Worm (Caenorhabditis elegans) whole organism, L4 larva: ENCODE results near the gene dpf-1.

Experiments used
- D1046.2 ChIP-seq: fragments of 200-800 bp; sonication (Bioruptor generic); IDR thresholded peaks from 2 replicates; pipeline ENCODE4 v1.3.6; 2022; ENCODE audit warnings: missing genetic modification characterization, missing compliant biosample characterization
- F49E8.2 ChIP-seq: sonication (generic microtip); optimal IDR thresholded peaks from 2 replicates; lab custom pipeline; 2016; ENCODE audit warnings: missing compliant biosample characterization, mild to moderate bottlenecking, missing genetic modification characterization, borderline replicate concordance
- R02D3.7 ChIP-seq: fragments of 150-350 bp; sonication (generic microtip); optimal IDR thresholded peaks from 3 replicates; lab custom pipeline; 2014; ENCODE audit warnings: missing biosample characterization, missing genetic modification characterization
- Y5F2A.4 ChIP-seq: fragments of 200-800 bp; sonication (Bioruptor generic); optimal IDR thresholded peaks from 2 replicates; lab custom pipeline; 2018; ENCODE audit warnings: mild to moderate bottlenecking, missing genetic modification characterization, missing compliant biosample characterization
- arid-1 ChIP-seq: fragments of 200-800 bp; sonication (Bioruptor generic); conservative IDR thresholded peaks from 2 replicates; pipeline ENCODE4 v1.3.6; 2022; ENCODE audit warnings: missing genetic modification reagents, missing genetic modification characterization, missing compliant biosample characterization
- ceh-20 ChIP-seq: fragments of 200-800 bp; sonication (Bioruptor generic); IDR thresholded peaks from 2 replicates; pipeline ENCODE4 v1.3.6; 2022; ENCODE audit warnings: missing genetic modification reagents, missing genetic modification characterization, missing compliant biosample characterization
- ceh-28 ChIP-seq: fragments of 150-350 bp; optimal IDR thresholded peaks from 2 replicates; lab custom pipeline; 2014; ENCODE audit warnings: missing biosample characterization, missing genetic modification reagents, missing genetic modification characterization
- ceh-82 ChIP-seq: sonication (generic microtip); optimal IDR thresholded peaks from 2 replicates; lab custom pipeline; 2017; ENCODE audit warnings: missing biosample characterization, missing genetic modification characterization
- ctbp-1 ChIP-seq: fragments of 200-800 bp; sonication (Bioruptor generic); IDR thresholded peaks from 2 replicates; pipeline ENCODE4 v1.3.6; 2022; ENCODE audit warnings: missing genetic modification reagents, missing genetic modification characterization, missing compliant biosample characterization
- daf-16 ChIP-seq, 3 experiments: sonication (generic microtip); optimal IDR thresholded peaks; 2 replicates each; lab custom pipeline; 2016 to 2017; ENCODE audit warnings: missing genetic modification characterization in 3 of 3, missing genetic modification reagents in 3 of 3, mild to moderate bottlenecking in 2 of 3, missing compliant biosample characterization in 2 of 3, missing biosample characterization in 1 of 3, moderate library complexity in 1 of 3
- daf-19 ChIP-seq: fragments of 200-800 bp; sonication (Bioruptor generic); conservative IDR thresholded peaks from 2 replicates; pipeline ENCODE4 v1.3.6; 2022; ENCODE audit warnings: missing genetic modification characterization, missing compliant biosample characterization
- dmd-6 ChIP-seq: fragments of 200-800 bp; sonication (Bioruptor generic); IDR thresholded peaks from 2 replicates; pipeline ENCODE4 v1.3.6; 2022; ENCODE audit warnings: missing genetic modification reagents, missing genetic modification characterization, missing compliant biosample characterization
- dmd-8 ChIP-seq: fragments of 200-800 bp; sonication (Bioruptor generic); IDR thresholded peaks from 2 replicates; pipeline ENCODE4 v1.3.6; 2022; ENCODE audit warnings: missing genetic modification characterization, missing compliant biosample characterization
- dmd-9 ChIP-seq: fragments of 200-800 bp; sonication (Bioruptor generic); IDR thresholded peaks from 2 replicates; pipeline ENCODE4 v1.3.6; 2022; ENCODE audit warnings: missing genetic modification reagents, missing genetic modification characterization, missing compliant biosample characterization
- dve-1 ChIP-seq: sonication (generic microtip); optimal IDR thresholded peaks from 2 replicates; lab custom pipeline; 2017; ENCODE audit warnings: antibody characterized with exemption, mild to moderate bottlenecking, missing genetic modification characterization, missing compliant biosample characterization; ENCODE audit not compliant: insufficient read depth
- egl-43 ChIP-seq: fragments of 200-800 bp; sonication (Bioruptor generic); IDR thresholded peaks from 2 replicates; pipeline ENCODE4 v1.3.6; 2022; ENCODE audit warnings: missing genetic modification reagents, missing genetic modification characterization, missing compliant biosample characterization
- fkh-10 ChIP-seq: fragments of 150-350 bp; optimal IDR thresholded peaks from 2 replicates; lab custom pipeline; 2014; ENCODE audit warnings: missing biosample characterization, missing genetic modification reagents, missing genetic modification characterization
- gei-8 ChIP-seq: fragments of 200-800 bp; sonication (Bioruptor generic); optimal IDR thresholded peaks from 2 replicates; lab custom pipeline; 2018; ENCODE audit warnings: mild to moderate bottlenecking, missing genetic modification characterization, missing compliant biosample characterization
- hlh-11 ChIP-seq: fragments of 200-800 bp; sonication (Bioruptor generic); optimal IDR thresholded peaks from 2 replicates; lab custom pipeline; 2018; ENCODE audit warnings: mild to moderate bottlenecking, missing genetic modification characterization, missing compliant biosample characterization
- hlh-30 ChIP-seq: sonication (generic microtip); optimal IDR thresholded peaks from 2 replicates; lab custom pipeline; 2017; ENCODE audit warnings: antibody characterized with exemption, mild to moderate bottlenecking, missing genetic modification characterization, missing compliant biosample characterization; ENCODE audit not compliant: insufficient read depth
- jun-1 ChIP-seq: fragments of 150-350 bp; optimal IDR thresholded peaks from 2 replicates; lab custom pipeline; 2014; ENCODE audit warnings: missing biosample characterization, missing genetic modification reagents, missing genetic modification characterization
- lim-7 ChIP-seq: fragments of 200-800 bp; sonication (Bioruptor generic); IDR thresholded peaks from 2 replicates; pipeline ENCODE4 v1.3.6; 2022; ENCODE audit warnings: missing genetic modification characterization, missing compliant biosample characterization
- lir-3 ChIP-seq: sonication (generic microtip); optimal IDR thresholded peaks from 2 replicates; lab custom pipeline; 2016; ENCODE audit warnings: mild to moderate bottlenecking, missing genetic modification characterization, missing compliant biosample characterization
- mep-1 ChIP-seq: fragments of 150-350 bp; sonication (generic microtip); optimal IDR thresholded peaks from 3 replicates; lab custom pipeline; 2014; ENCODE audit warnings: missing biosample characterization, missing genetic modification characterization
- mes-2 ChIP-seq: sonication (generic microtip); optimal IDR thresholded peaks from 2 replicates; lab custom pipeline; 2016; ENCODE audit warnings: missing genotype, mild to moderate bottlenecking, missing genetic modification characterization, missing compliant biosample characterization; ENCODE audit not compliant: poor library complexity, severe bottlenecking
- nhr-10 ChIP-seq: fragments of 150-350 bp; optimal IDR thresholded peaks from 2 replicates; lab custom pipeline; 2014; ENCODE audit warnings: missing biosample characterization, missing genetic modification characterization
- nhr-111 ChIP-seq: fragments of 200-800 bp; sonication (Bioruptor generic); optimal IDR thresholded peaks from 2 replicates; lab custom pipeline; 2018; ENCODE audit warnings: mild to moderate bottlenecking, missing genetic modification characterization, missing compliant biosample characterization
- nhr-25 ChIP-seq: sonication (generic microtip); optimal IDR thresholded peaks from 2 replicates; lab custom pipeline; 2017; ENCODE audit warnings: missing genetic modification characterization, mild to moderate bottlenecking, missing compliant biosample characterization, antibody characterized with exemption, moderate library complexity, borderline replicate concordance; ENCODE audit not compliant: insufficient read depth
- nhr-28 ChIP-seq: fragments of 150-350 bp; optimal IDR thresholded peaks from 2 replicates; lab custom pipeline; 2014; ENCODE audit warnings: missing biosample characterization, missing genetic modification characterization
- nhr-42 ChIP-seq: fragments of 200-800 bp; sonication (Bioruptor generic); IDR thresholded peaks from 2 replicates; pipeline ENCODE4 v1.3.6; 2022; ENCODE audit warnings: missing genetic modification characterization, missing compliant biosample characterization
- php-3 ChIP-seq: fragments of 200-800 bp; sonication (Bioruptor generic); IDR thresholded peaks from 2 replicates; pipeline ENCODE4 v1.3.6; 2022; ENCODE audit warnings: missing genetic modification reagents, missing genetic modification characterization, missing compliant biosample characterization
- pqm-1 ChIP-seq: sonication (generic microtip); optimal IDR thresholded peaks from 2 replicates; lab custom pipeline; 2017; ENCODE audit warnings: missing biosample characterization, missing genetic modification characterization
- snpc-1.2 ChIP-seq: fragments of 200-800 bp; sonication (Bioruptor generic); IDR thresholded peaks from 2 replicates; pipeline ENCODE4 v1.3.6; 2022; ENCODE audit warnings: missing genetic modification reagents, missing genetic modification characterization, missing compliant biosample characterization
- unc-39 ChIP-seq: sonication (generic microtip); optimal IDR thresholded peaks from 2 replicates; lab custom pipeline; 2017; ENCODE audit warnings: missing biosample characterization, missing genetic modification characterization
- unc-62 ChIP-seq, 3 experiments: fragments of 150-350 bp in 1 of 3; sonication (generic microtip); optimal IDR thresholded peaks in 2 of 3; peaks in 1 of 3; 1 replicate in 1 of 3; 2 replicates in 2 of 3; lab custom pipeline; 2014 to 2017; ENCODE audit warnings: missing biosample characterization in 3 of 3, missing genetic modification characterization in 3 of 3, missing genetic modification reagents in 3 of 3, missing genotype in 1 of 3
- vab-7 ChIP-seq: fragments of 200-800 bp; sonication (Bioruptor generic); IDR thresholded peaks from 2 replicates; pipeline ENCODE4 v1.3.6; 2022; ENCODE audit warnings: missing genetic modification reagents, missing genetic modification characterization, missing compliant biosample characterization
- zag-1 ChIP-seq: fragments of 150-350 bp; optimal IDR thresholded peaks from 2 replicates; lab custom pipeline; 2014; ENCODE audit warnings: missing biosample characterization, missing genetic modification characterization
- zfp-3 ChIP-seq: fragments of 200-800 bp; sonication (Bioruptor generic); conservative IDR thresholded peaks from 2 replicates; pipeline ENCODE4 v1.3.6; 2022; ENCODE audit warnings: missing genetic modification reagents, missing genetic modification characterization, missing compliant biosample characterization
- zip-2 ChIP-seq: fragments of 150-350 bp; optimal IDR thresholded peaks from 2 replicates; lab custom pipeline; 2014; ENCODE audit warnings: missing biosample characterization, missing genetic modification characterization
- ztf-11 ChIP-seq: fragments of 150-350 bp; optimal IDR thresholded peaks from 2 replicates; lab custom pipeline; 2014; ENCODE audit warnings: missing biosample characterization, missing genetic modification characterization

The dpf-1 gene

DNA sequence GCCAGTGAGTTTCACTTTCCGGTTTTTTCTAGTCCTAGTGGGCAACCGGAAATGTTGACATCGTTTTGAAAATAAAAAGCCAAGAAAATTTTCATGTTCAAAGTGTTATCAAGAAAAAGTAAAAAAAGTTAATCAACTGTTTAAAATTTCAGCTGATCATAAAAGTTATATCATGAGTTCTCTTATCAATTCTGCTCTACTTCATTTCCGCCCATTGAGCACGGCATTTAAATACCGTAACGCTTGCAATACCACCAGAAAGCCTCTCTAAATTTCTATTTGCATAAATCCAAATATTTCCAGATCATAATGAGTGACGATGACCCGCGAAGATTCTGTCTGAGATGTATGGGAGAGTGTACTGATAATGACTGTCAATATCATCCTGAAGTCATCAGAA lies 26.5 kb upstream of the dpf-1 start, which contains the start of gene T26H5.9 (continued):
- peak in 1 of 2 experiments; percentile 92 for TF ChIP-seq unc-62 (GFP tag; optimal IDR thresholded peaks at IDR 0.05 in 1 of 2; lab: Kevin White, UChicago)
- TF ChIP-seq unc-62 (tag; optimal IDR thresholded peaks at IDR 0.05; lab: Kevin White, UChicago), result no peak
- peak; percentile 45 for TF ChIP-seq nhr-28 (tag; lab: Kevin White, UChicago)
- TF ChIP-seq fkh-10, result no peak
- no peak for TF ChIP-seq mep-1 (tag; lab: Kevin White, UChicago)
- TF ChIP-seq unc-39, result no peak
- TF ChIP-seq, all 104 proteins: peak for 4

DNA sequence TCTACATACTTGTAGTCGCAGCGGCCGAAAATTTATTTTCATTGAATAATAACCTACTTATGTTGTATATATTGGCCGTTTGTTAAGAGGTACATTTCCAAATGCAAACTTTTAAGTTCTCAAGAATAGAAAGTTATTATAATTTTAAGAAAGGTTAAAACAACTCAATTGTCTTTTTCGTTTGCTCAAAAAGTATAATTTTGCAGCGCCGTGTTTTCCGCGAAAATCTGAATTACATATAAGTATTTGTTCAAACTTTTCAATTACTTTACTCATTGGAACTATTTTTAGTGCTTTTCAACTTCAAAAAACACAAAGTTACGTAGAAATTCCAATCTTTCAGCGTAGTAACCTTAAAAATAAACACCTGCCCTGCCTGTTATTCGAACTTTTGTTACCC lies 25.7 kb upstream of the dpf-1 start, which contains the start of gene srh-239:
srh-239 (plus strand) TSS at position 301 of the 400 bp plus-strand sequence.
- TF ChIP-seq ceh-28 (tag; lab: Kevin White, UChicago) (no peak), ztf-11 (tag; lab: Kevin White, UChicago) (no peak)

DNA sequence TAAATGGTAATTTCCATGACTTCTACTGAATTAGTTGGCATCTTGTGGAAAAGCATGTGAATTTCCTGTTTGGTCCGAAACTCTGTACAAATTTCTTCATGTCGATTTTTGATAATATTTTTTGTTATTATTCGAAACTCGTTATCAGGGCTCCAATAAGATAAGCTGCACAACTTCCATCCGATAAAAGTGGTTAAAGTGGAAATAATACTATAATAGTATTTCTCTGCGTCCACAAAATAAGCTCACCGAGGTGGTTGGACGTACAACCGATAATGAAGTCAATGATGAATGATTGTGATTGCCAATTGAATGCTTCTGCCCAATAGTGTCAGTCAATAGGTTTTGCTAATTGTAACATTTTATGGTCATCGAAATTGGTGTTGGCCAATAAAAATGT lies 22.7 kb upstream of the dpf-1 start, which contains the start of gene T26H5.4:
T26H5.4 (minus strand) TSS at position 294 of the 400 bp plus-strand sequence.
- peak; percentile 21 for TF ChIP-seq pqm-1 (tag; lab: Kevin White, UChicago)
- TF ChIP-seq nhr-28 (tag; lab: Kevin White, UChicago), result peak; percentile 18
- TF ChIP-seq zag-1, result no peak
- TF ChIP-seq daf-16 (GFP tag; optimal IDR thresholded peaks at IDR 0.05; lab: Kevin White, UChicago), result no peak
- TF ChIP-seq daf-16 (tag; optimal IDR thresholded peaks at IDR 0.05; lab: Kevin White, UChicago), result peak; percentile 37
- peak; percentile 69; the same call in 1 of the 2 replicates for TF ChIP-seq php-3
- TF ChIP-seq, all 104 proteins: peak for 4

DNA sequence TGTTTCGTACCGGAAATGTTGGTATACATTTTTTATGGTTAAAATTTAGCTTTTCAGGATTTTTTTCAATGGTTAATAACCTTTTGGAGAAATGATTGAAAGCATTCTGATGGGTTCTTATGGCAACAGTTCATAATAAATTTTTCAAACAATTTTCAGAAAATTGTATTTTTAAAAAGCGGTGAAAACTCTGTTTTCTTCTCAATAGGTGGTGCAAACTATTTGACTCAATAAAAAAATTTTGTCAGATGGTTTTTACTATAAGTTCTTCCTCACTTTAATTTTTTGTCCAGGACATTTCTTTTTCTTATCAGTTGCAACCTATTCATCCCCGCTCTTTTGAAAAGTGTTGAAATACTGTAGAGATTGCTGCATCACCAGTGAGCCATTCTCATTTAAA lies 22.3 kb upstream of the dpf-1 start, which contains the start of gene T26H5.14:
T26H5.14 (plus strand) TSS at position 301 of the 400 bp plus-strand sequence.
- no peak for TF ChIP-seq zip-2 (tag; lab: Kevin White, UChicago)
- TF ChIP-seq gei-8, result no peak
- no peak for TF ChIP-seq nhr-25
- no peak for TF ChIP-seq ceh-82 (tag; lab: Kevin White, UChicago)
- TF ChIP-seq F49E8.2 (tag; lab: Kevin White, UChicago), result no peak
- TF ChIP-seq ceh-20 (GFP tag; lab: Robert Waterston, UW), result no peak
- no peak for TF ChIP-seq jun-1
- no peak for TF ChIP-seq ceh-28 (tag; lab: Kevin White, UChicago)
- no peak for TF ChIP-seq Y5F2A.4 (GFP tag; lab: Kevin White, UChicago)
- TF ChIP-seq hlh-11 (tag; lab: Kevin White, UChicago), result no peak
- TF ChIP-seq dve-1, result no peak
- TF ChIP-seq hlh-30, result no peak
- no peak for TF ChIP-seq nhr-28 (tag; lab: Kevin White, UChicago)
- TF ChIP-seq nhr-10 (tag; lab: Kevin White, UChicago), result no peak

DNA sequence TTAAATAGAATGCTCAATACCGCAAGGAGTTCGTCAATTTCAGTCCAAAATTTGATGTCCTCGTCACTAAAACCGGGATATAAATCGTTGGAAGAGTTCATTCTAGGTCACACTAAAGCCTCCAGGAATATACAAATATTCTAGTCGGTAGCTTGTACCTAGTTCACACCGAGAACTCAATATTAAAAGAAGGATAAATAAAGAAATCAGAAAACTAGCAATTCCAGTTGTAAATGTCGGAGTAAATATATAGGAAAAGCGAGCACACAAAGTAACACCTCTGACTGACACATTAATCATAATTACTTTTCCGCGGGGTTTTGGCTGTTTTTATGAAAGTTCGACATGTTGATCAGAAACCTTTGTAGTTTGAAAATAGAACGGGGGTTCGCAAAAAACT lies 19.7 kb upstream of the dpf-1 start, which contains the start of gene srw-33:
srw-33 (minus strand) TSS at position 101 of the 400 bp plus-strand sequence.
- TF ChIP-seq R02D3.7 (tag; lab: Kevin White, UChicago) (no peak), dmd-6 (GFP tag; lab: Robert Waterston, UW) (no peak), dmd-9 (GFP tag; lab: Robert Waterston, UW) (no peak), lir-3 (tag; lab: Kevin White, UChicago) (no peak)

DNA sequence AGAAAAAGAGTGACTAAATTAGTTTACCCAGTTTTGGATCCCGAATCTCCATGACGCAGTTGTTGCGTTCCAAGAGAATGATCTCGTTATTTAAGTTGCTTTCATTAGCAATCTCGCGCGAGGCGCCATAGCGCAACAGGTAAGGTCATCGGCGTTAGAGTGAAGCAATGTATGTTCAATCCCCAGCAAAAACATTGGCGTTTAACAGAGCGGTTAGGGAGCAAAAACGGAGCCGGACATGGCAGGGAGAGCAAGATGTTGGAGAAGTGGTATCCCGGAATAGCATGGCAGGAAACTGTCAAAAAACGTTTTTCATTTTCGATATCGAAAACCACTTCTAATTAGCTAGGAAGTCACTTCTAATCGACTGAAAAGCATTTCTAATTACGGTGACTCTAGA lies 16.8 kb upstream of the dpf-1 start:
- TF ChIP-seq ctbp-1 (GFP tag; lab: Robert Waterston, UW) (no peak), snpc-1.2 (GFP tag; lab: Robert Waterston, UW) (peak; percentile 73), mes-2 (tag; lab: Kevin White, UChicago) (peak; percentile 45), zfp-3 (GFP tag; lab: Robert Waterston, UW) (no peak), vab-7 (GFP tag; lab: Robert Waterston, UW) (0 out of 2 replicates have a peak, but pooled peaks have one; percentile 49), gei-8 (no peak), daf-16 (GFP tag; optimal IDR thresholded peaks at IDR 0.05; lab: Kevin White, UChicago) (peak in 1 of 2 experiments; percentile 37), daf-16 (tag; optimal IDR thresholded peaks at IDR 0.05; lab: Kevin White, UChicago) (no peak), D1046.2 (GFP tag; lab: Robert Waterston, UW) (peak; percentile 53; the same call in 1 of the 2 replicates), dmd-8 (GFP tag; lab: Robert Waterston, UW) (peak; percentile 87), daf-19 (peak; percentile 69; the same call in 1 of the 2 replicates), arid-1 (GFP tag; lab: Robert Waterston, UW) (peak; percentile 75; the same call in 1 of the 2 replicates), nhr-111 (GFP tag; lab: Kevin White, UChicago) (peak; percentile 39), lim-7 (GFP tag; lab: Robert Waterston, UW) (peak; percentile 77), mep-1 (tag; lab: Kevin White, UChicago) (no peak), egl-43 (GFP tag; lab: Robert Waterston, UW) (peak; percentile 89; the same call in 1 of the 2 replicates), nhr-42 (GFP tag; lab: Robert Waterston, UW) (0 out of 2 replicates have a peak, but pooled peaks have one; percentile 26)
